Worm (Caenorhabditis elegans) whole organism, young adult: ENCODE results near the gene ZC250.2.
A peak's percentile ranks its signal among the peaks of the same experiment; 100 is the strongest.

Source experiments
- C06A6.2 ChIP-seq: fragments of 200-800 bp; sonication (Bioruptor generic); conservative IDR thresholded peaks from 2 replicates; pipeline ENCODE4 v1.3.6; 2022; ENCODE audit warnings: missing genetic modification characterization, missing compliant biosample characterization
- C17E4.6 ChIP-seq: fragments of 200-800 bp; sonication (Bioruptor generic); IDR thresholded peaks from 2 replicates; pipeline ENCODE4 v1.3.6; 2022; ENCODE audit warnings: missing genetic modification reagents, missing genetic modification characterization, missing compliant biosample characterization
- F22D6.2 ChIP-seq: sonication (generic microtip); optimal IDR thresholded peaks from 2 replicates; lab custom pipeline; 2016; ENCODE audit warnings: mild to moderate bottlenecking, missing genetic modification characterization, missing compliant biosample characterization
- K11D2.4 ChIP-seq: fragments of 200-800 bp; sonication (Bioruptor generic); IDR thresholded peaks from 2 replicates; pipeline ENCODE4 v1.3.6; 2022; ENCODE audit warnings: missing genetic modification reagents, missing genetic modification characterization, missing compliant biosample characterization
- Y53G8AR.9 ChIP-seq: fragments of 200-800 bp; sonication (Bioruptor generic); conservative IDR thresholded peaks from 2 replicates; pipeline ENCODE4 v1.3.6; 2022; ENCODE audit warnings: missing genetic modification reagents, missing genetic modification characterization, missing compliant biosample characterization
- Y56A3A.18 ChIP-seq: fragments of 200-800 bp; sonication (Bioruptor generic); IDR thresholded peaks from 2 replicates; pipeline ENCODE4 v1.3.6; 2022; ENCODE audit warnings: missing genetic modification reagents, missing genetic modification characterization, missing compliant biosample characterization
- Y67H2A.10 ChIP-seq: fragments of 200-800 bp; sonication (Bioruptor generic); conservative IDR thresholded peaks from 2 replicates; pipeline ENCODE4 v1.3.6; 2022; ENCODE audit warnings: missing genetic modification reagents, missing genetic modification characterization, missing compliant biosample characterization
- ZK185.1 ChIP-seq: sonication (generic microtip); optimal IDR thresholded peaks from 2 replicates; lab custom pipeline; 2016; ENCODE audit warnings: mild to moderate bottlenecking, missing genetic modification characterization, missing compliant biosample characterization; ENCODE audit not compliant: poor library complexity, severe bottlenecking
- akir-1 ChIP-seq: fragments of 200-800 bp; sonication (Bioruptor generic); optimal IDR thresholded peaks from 2 replicates; lab custom pipeline; 2018; ENCODE audit warnings: mild to moderate bottlenecking, missing genetic modification characterization, moderate library complexity, missing compliant biosample characterization
- aptf-2 ChIP-seq: fragments of 200-800 bp; sonication (Bioruptor generic); conservative IDR thresholded peaks from 2 replicates; pipeline ENCODE4 v1.3.6; 2022; ENCODE audit warnings: missing genetic modification reagents, missing genetic modification characterization, missing compliant biosample characterization
- atf-7 ChIP-seq: sonication (generic microtip); optimal IDR thresholded peaks from 2 replicates; lab custom pipeline; 2017; ENCODE audit warnings: mild to moderate bottlenecking, missing genetic modification characterization, missing compliant biosample characterization
- attf-5 ChIP-seq: fragments of 200-800 bp; sonication (Bioruptor generic); optimal IDR thresholded peaks from 2 replicates; lab custom pipeline; 2018; ENCODE audit warnings: mild to moderate bottlenecking, missing genetic modification characterization, missing compliant biosample characterization
- attf-6 ChIP-seq: fragments of 200-800 bp; sonication (Bioruptor generic); IDR thresholded peaks from 2 replicates; pipeline ENCODE4 v1.3.6; 2022; ENCODE audit warnings: missing genetic modification reagents, missing genetic modification characterization, missing compliant biosample characterization
- bed-1 ChIP-seq: fragments of 200-800 bp; sonication (Bioruptor generic); IDR thresholded peaks from 2 replicates; pipeline ENCODE4 v1.3.6; 2022; ENCODE audit warnings: missing genetic modification reagents, missing genetic modification characterization, missing compliant biosample characterization
- cebp-1 ChIP-seq, 2 experiments: fragments of 200-800 bp in 1 of 2; sonication (Bioruptor generic) in 1 of 2; sonication (generic microtip) in 1 of 2; IDR thresholded peaks in 1 of 2; optimal IDR thresholded peaks in 1 of 2; 2 replicates each; pipeline versions ENCODE4 v1.3.6 to Lab custom; 2017 to 2022; ENCODE audit warnings: missing compliant biosample characterization in 2 of 2, missing genetic modification characterization in 2 of 2, mild to moderate bottlenecking in 1 of 2, missing genetic modification reagents in 1 of 2, moderate library complexity in 1 of 2
- ceh-27 ChIP-seq: fragments of 200-800 bp; sonication (Bioruptor generic); optimal IDR thresholded peaks from 2 replicates; lab custom pipeline; 2018; ENCODE audit warnings: mild to moderate bottlenecking, missing genetic modification characterization, moderate library complexity, missing compliant biosample characterization
- die-1 ChIP-seq: sonication (generic microtip); optimal IDR thresholded peaks from 2 replicates; lab custom pipeline; 2016; ENCODE audit warnings: missing genotype, mild to moderate bottlenecking, missing genetic modification characterization, missing compliant biosample characterization
- egrh-3 ChIP-seq: fragments of 200-800 bp; sonication (Bioruptor generic); IDR thresholded peaks from 2 replicates; pipeline ENCODE4 v1.3.6; 2022; ENCODE audit warnings: missing genetic modification reagents, missing genetic modification characterization, missing compliant biosample characterization
- ets-4 ChIP-seq: fragments of 200-800 bp; sonication (Bioruptor generic); optimal IDR thresholded peaks from 2 replicates; lab custom pipeline; 2018; ENCODE audit warnings: mild to moderate bottlenecking, missing genetic modification characterization, missing compliant biosample characterization
- fkh-3 ChIP-seq: sonication (generic microtip); optimal IDR thresholded peaks from 2 replicates; lab custom pipeline; 2016; ENCODE audit warnings: mild to moderate bottlenecking, missing genetic modification characterization, missing compliant biosample characterization
- hlh-12 ChIP-seq: sonication (generic microtip); optimal IDR thresholded peaks from 2 replicates; lab custom pipeline; 2016; ENCODE audit warnings: missing genetic modification characterization, missing compliant biosample characterization
- hmg-20 ChIP-seq: fragments of 200-800 bp; sonication (Bioruptor generic); IDR thresholded peaks from 2 replicates; pipeline ENCODE4 v1.3.6; 2022; ENCODE audit warnings: missing genetic modification reagents, missing genetic modification characterization, missing compliant biosample characterization
- hsf-1 ChIP-seq: fragments of 200-800 bp; sonication (Bioruptor generic); IDR thresholded peaks from 2 replicates; pipeline ENCODE4 v1.3.6; 2022; ENCODE audit warnings: missing genetic modification reagents, missing genetic modification characterization, missing compliant biosample characterization
- lag-1 ChIP-seq: fragments of 200-800 bp; sonication (Bioruptor generic); IDR thresholded peaks from 2 replicates; pipeline ENCODE4 v1.3.6; 2022; ENCODE audit warnings: missing genetic modification reagents, missing genetic modification characterization, missing compliant biosample characterization
- let-526 ChIP-seq: fragments of 200-800 bp; sonication (Bioruptor generic); IDR thresholded peaks from 2 replicates; pipeline ENCODE4 v1.3.6; 2022; ENCODE audit warnings: missing genetic modification reagents, missing genetic modification characterization, missing compliant biosample characterization
- let-607 ChIP-seq, 2 experiments: fragments of 200-800 bp in 1 of 2; sonication (Bioruptor generic) in 1 of 2; sonication (generic microtip) in 1 of 2; optimal IDR thresholded peaks; 2 replicates each; lab custom pipeline; 2016 to 2018; ENCODE audit warnings: mild to moderate bottlenecking in 2 of 2, missing compliant biosample characterization in 2 of 2, missing genetic modification characterization in 2 of 2, moderate library complexity in 2 of 2, missing genotype in 1 of 2
- lin-40 ChIP-seq: sonication (generic microtip); optimal IDR thresholded peaks from 2 replicates; lab custom pipeline; 2016; ENCODE audit warnings: missing genetic modification characterization, mild to moderate bottlenecking, missing compliant biosample characterization, missing genotype, missing genetic modification reagents
- lir-1 ChIP-seq: fragments of 200-800 bp; sonication (Bioruptor generic); conservative IDR thresholded peaks from 2 replicates; pipeline ENCODE4 v1.3.6; 2022; ENCODE audit warnings: missing genetic modification reagents, missing genetic modification characterization, missing compliant biosample characterization
- madf-3 ChIP-seq: fragments of 200-800 bp; sonication (Bioruptor generic); IDR thresholded peaks from 2 replicates; pipeline ENCODE4 v1.3.6; 2022; ENCODE audit warnings: missing genetic modification reagents, missing genetic modification characterization, missing compliant biosample characterization
- madf-8 ChIP-seq: fragments of 200-800 bp; sonication (Bioruptor generic); conservative IDR thresholded peaks from 2 replicates; pipeline ENCODE4 v1.3.6; 2022; ENCODE audit warnings: missing genetic modification reagents, missing genetic modification characterization, missing compliant biosample characterization
- mcd-1 ChIP-seq: fragments of 200-800 bp; sonication (Bioruptor generic); IDR thresholded peaks from 2 replicates; pipeline ENCODE4 v1.3.6; 2022; ENCODE audit warnings: missing genetic modification reagents, missing genetic modification characterization, missing compliant biosample characterization
- mel-28 ChIP-seq: sonication (generic microtip); optimal IDR thresholded peaks from 2 replicates; lab custom pipeline; 2016; ENCODE audit warnings: borderline replicate concordance, mild to moderate bottlenecking, missing genetic modification characterization, missing compliant biosample characterization
- mes-4 ChIP-seq: sonication (generic microtip); optimal IDR thresholded peaks from 2 replicates; lab custom pipeline; 2016; ENCODE audit warnings: missing genotype, missing genetic modification characterization, missing compliant biosample characterization
- nfya-1 ChIP-seq: sonication (generic microtip); optimal IDR thresholded peaks from 2 replicates; lab custom pipeline; 2017; ENCODE audit warnings: antibody characterized with exemption, missing compliant biosample characterization, missing genetic modification characterization, borderline replicate concordance; ENCODE audit not compliant: insufficient read depth
- nhr-80 ChIP-seq: sonication (generic microtip); optimal IDR thresholded peaks from 2 replicates; lab custom pipeline; 2016; ENCODE audit warnings: missing genetic modification characterization, missing compliant biosample characterization
- nhr-90 ChIP-seq: sonication (generic microtip); optimal IDR thresholded peaks from 2 replicates; lab custom pipeline; 2016; ENCODE audit warnings: missing genotype, mild to moderate bottlenecking, missing genetic modification characterization, missing compliant biosample characterization
- pbrm-1 ChIP-seq: fragments of 200-800 bp; sonication (Bioruptor generic); IDR thresholded peaks from 2 replicates; pipeline ENCODE4 v1.3.6; 2022; ENCODE audit warnings: missing genetic modification reagents, missing genetic modification characterization, missing compliant biosample characterization
- sdz-38 ChIP-seq: sonication (generic microtip); optimal IDR thresholded peaks from 2 replicates; lab custom pipeline; 2016; ENCODE audit warnings: missing genotype, missing genetic modification characterization, missing compliant biosample characterization
- sea-2 ChIP-seq: fragments of 200-800 bp; sonication (Bioruptor generic); IDR thresholded peaks from 2 replicates; pipeline ENCODE4 v1.3.6; 2022; ENCODE audit warnings: missing genetic modification characterization, missing compliant biosample characterization
- snpc-3.4 ChIP-seq: sonication (generic microtip); optimal IDR thresholded peaks from 2 replicates; lab custom pipeline; 2017; ENCODE audit warnings: missing genetic modification characterization, mild to moderate bottlenecking, missing compliant biosample characterization, antibody characterized with exemption, moderate library complexity, missing genotype, missing genetic modification reagents
- tbp1 ChIP-seq: fragments of 200-800 bp; sonication (Bioruptor generic); optimal IDR thresholded peaks from 2 replicates; lab custom pipeline; 2018; ENCODE audit warnings: mild to moderate bottlenecking, missing genetic modification characterization, missing compliant biosample characterization
- unc-130 ChIP-seq: sonication (generic microtip); optimal IDR thresholded peaks from 2 replicates; lab custom pipeline; 2016; ENCODE audit warnings: missing genetic modification reagents, missing genetic modification characterization, missing compliant biosample characterization
- zfh-2 ChIP-seq: fragments of 200-800 bp; sonication (Bioruptor generic); conservative IDR thresholded peaks from 2 replicates; pipeline ENCODE4 v1.3.6; 2022; ENCODE audit warnings: missing genetic modification reagents, missing genetic modification characterization, missing compliant biosample characterization
- ztf-25 ChIP-seq: fragments of 200-800 bp; sonication (Bioruptor generic); IDR thresholded peaks from 2 replicates; pipeline ENCODE4 v1.3.6; 2022; ENCODE audit warnings: missing genetic modification reagents, missing genetic modification characterization, missing compliant biosample characterization

Gene ZC250.2

DNA sequence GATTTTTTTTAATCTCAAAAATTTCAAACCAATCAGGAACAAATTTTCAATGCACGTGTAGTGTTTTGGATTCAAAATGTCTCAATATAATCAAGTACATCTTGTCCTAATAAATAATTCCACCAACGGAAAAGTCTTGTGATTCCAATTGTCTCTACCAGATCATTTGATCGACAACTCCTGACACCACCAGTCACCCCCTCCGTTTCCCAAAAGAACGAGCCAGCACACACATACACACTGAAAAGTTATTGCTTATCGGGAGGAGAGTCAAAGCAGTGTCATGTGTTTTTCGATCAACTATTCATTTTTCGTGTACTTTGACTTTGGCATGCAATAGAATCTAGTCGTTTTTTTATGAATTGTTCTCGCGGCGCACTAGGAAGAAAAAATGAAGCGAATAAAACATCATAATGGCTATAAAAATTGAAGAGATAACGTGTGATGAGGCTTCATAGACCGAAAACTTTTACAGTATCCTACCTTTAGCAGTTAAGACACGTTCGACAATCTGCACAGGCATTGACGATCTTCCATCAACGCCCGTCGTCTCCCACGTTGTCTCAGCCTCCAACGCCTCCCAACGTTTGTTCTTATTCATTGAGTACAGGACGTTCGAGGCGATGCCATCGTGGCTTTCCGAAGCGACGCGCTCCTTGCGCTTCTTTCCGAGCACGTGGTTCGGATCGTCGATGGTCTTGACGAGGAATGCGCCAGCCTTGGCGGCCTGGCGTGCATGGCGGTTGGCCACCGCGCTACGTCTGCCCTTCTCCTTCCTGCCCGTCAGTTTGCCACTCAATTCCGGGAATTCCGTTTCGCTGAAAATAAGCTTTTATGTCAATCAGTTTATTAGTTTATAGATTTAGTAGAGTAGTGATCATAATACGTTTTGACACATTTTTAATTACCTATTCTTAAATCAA lies 51.5 kb downstream of the ZC250.2 start (continued):
- no peak for TF ChIP-seq atf-7
- peak; percentile 95 for TF ChIP-seq zfh-2 (GFP tag; lab: Robert Waterston, UW)
- no peak for TF ChIP-seq nfya-1 (tag; lab: Kevin White, UChicago)
- TF ChIP-seq akir-1 (GFP tag; lab: Kevin White, UChicago) = no peak
- TF ChIP-seq nhr-80 (tag; lab: Kevin White, UChicago) = peak; percentile 78
- no peak for TF ChIP-seq sdz-38 (tag; lab: Kevin White, UChicago)
- no peak for TF ChIP-seq Y56A3A.18 (GFP tag; lab: Robert Waterston, UW)
- peak; percentile 19 for TF ChIP-seq attf-5 (GFP tag; lab: Kevin White, UChicago)
- TF ChIP-seq hsf-1 (GFP tag; lab: Robert Waterston, UW) = no peak
- TF ChIP-seq hlh-12 (tag; lab: Kevin White, UChicago) = no peak
- no peak for TF ChIP-seq ztf-25
- TF ChIP-seq C17E4.6 (GFP tag; lab: Robert Waterston, UW) = 0 out of 2 replicates have a peak, but pooled peaks have one; percentile 21
- peak; percentile 76 for TF ChIP-seq cebp-1 (GFP tag; IDR thresholded peaks at IDR 0.05; lab: Robert Waterston, UW)
- peak; percentile 59 for TF ChIP-seq cebp-1 (tag; optimal IDR thresholded peaks at IDR 0.05; lab: Kevin White, UChicago)
- TF ChIP-seq snpc-3.4 (tag; lab: Kevin White, UChicago) = no peak
- TF ChIP-seq K11D2.4 (GFP tag; lab: Robert Waterston, UW) = peak; percentile 56
- 0 out of 2 replicates have a peak, but pooled peaks have one; percentile 14 for TF ChIP-seq madf-8 (GFP tag; lab: Robert Waterston, UW)
- TF ChIP-seq mcd-1 (GFP tag; lab: Robert Waterston, UW) = peak; percentile 17; the same call in 1 of the 2 replicates
- no peak for TF ChIP-seq attf-6 (GFP tag; lab: Robert Waterston, UW)
- peak; percentile 12 for TF ChIP-seq tbp1
- TF ChIP-seq lag-1 (GFP tag; lab: Robert Waterston, UW) = 0 out of 2 replicates have a peak, but pooled peaks have one; percentile 31
- TF ChIP-seq ets-4 (GFP tag; lab: Kevin White, UChicago) = no peak
- TF ChIP-seq bed-1 = no peak
- TF ChIP-seq fkh-3 = peak; percentile 40
- TF ChIP-seq nhr-90 (tag; lab: Kevin White, UChicago) = no peak
- TF ChIP-seq ZK185.1 (tag; lab: Kevin White, UChicago) = no peak
- no peak for TF ChIP-seq aptf-2 (GFP tag; lab: Robert Waterston, UW)
- peak; percentile 67; the same call in 1 of the 2 replicates for TF ChIP-seq Y53G8AR.9 (GFP tag; lab: Robert Waterston, UW)
- TF ChIP-seq pbrm-1 (GFP tag; lab: Robert Waterston, UW) = no peak; the same call in 1 of the 2 replicates
- no peak for TF ChIP-seq let-526 (GFP tag; lab: Robert Waterston, UW)
- TF ChIP-seq mel-28 (tag; lab: Kevin White, UChicago) = no peak
- peak; percentile 71; the same call in 1 of the 2 replicates for TF ChIP-seq madf-3
- TF ChIP-seq mes-4 (tag; lab: Kevin White, UChicago) = no peak
- TF ChIP-seq egrh-3 (GFP tag; lab: Robert Waterston, UW) = peak; percentile 78; the same call in 1 of the 2 replicates
- TF ChIP-seq unc-130 (GFP tag; lab: Kevin White, UChicago) = no peak

- no peak for TF ChIP-seq hmg-20
- TF ChIP-seq lir-1 (GFP tag; lab: Robert Waterston, UW) = 0 out of 2 replicates have a peak, but pooled peaks have one; percentile 23
- peak; percentile 74 for TF ChIP-seq lin-40 (tag; lab: Kevin White, UChicago)
- TF ChIP-seq madf-8 (GFP tag; lab: Robert Waterston, UW) = no peak
- peak; percentile 68 for TF ChIP-seq F22D6.2 (tag; lab: Kevin White, UChicago)
- TF ChIP-seq let-526 (GFP tag; lab: Robert Waterston, UW) = peak; percentile 67; the same call in 1 of the 2 replicates
- TF ChIP-seq Y67H2A.10 (GFP tag; lab: Robert Waterston, UW) = peak; percentile 63
- 0 out of 2 replicates have a peak, but pooled peaks have one; percentile 38 for TF ChIP-seq sea-2 (GFP tag; lab: Robert Waterston, UW)
- peak; percentile 56 for TF ChIP-seq C06A6.2
- TF ChIP-seq ceh-27 = peak; percentile 58
- TF ChIP-seq madf-3 = 0 out of 2 replicates have a peak, but pooled peaks have one; percentile 10
- TF ChIP-seq let-607 (tag; optimal IDR thresholded peaks at IDR 0.05; lab: Kevin White, UChicago) = peak in 1 of 2 experiments; percentile 15
- peak; percentile 25 for TF ChIP-seq die-1 (tag; lab: Kevin White, UChicago)
Measured at ce11 chrV:5844349-5844760, 52.2 kb downstream of the ZC250.2 start.
